Worm (Caenorhabditis elegans): ENCODE measurements around the gene B0250.18.

The B0250.18 gene

ce11 chrV:20417809-20418208, 42.9 kb downstream of the B0250.18 start (continued):
- TF ChIP-seq nhr-120 (GFP tag; IDR thresholded peaks at IDR 0.05) (no peak), T26A5.8 (tag; optimal IDR thresholded peaks at IDR 0.05) (no peak), aptf-2 (GFP tag; conservative IDR thresholded peaks at IDR 0.05) (no peak), F37B4.10 (GFP tag; IDR thresholded peaks at IDR 0.05) (no peak), B0019.2 (GFP tag; conservative IDR thresholded peaks at IDR 0.05) (no peak), madf-3 (GFP tag; IDR thresholded peaks at IDR 0.05) (no peak), T07F8.4 (tag; optimal IDR thresholded peaks at IDR 0.05) (no peak), attf-6 (GFP tag; IDR thresholded peaks at IDR 0.05) (no peak), ceh-40 (GFP tag; IDR thresholded peaks at IDR 0.05) (no peak), Y67H2A.10 (GFP tag; conservative IDR thresholded peaks at IDR 0.05) (no peak), mxl-1 (tag; optimal IDR thresholded peaks at IDR 0.05) (no peak), mcd-1 (GFP tag; IDR thresholded peaks at IDR 0.05) (no peak), ztf-26 (tag; optimal IDR thresholded peaks at IDR 0.05) (no peak), sea-2 (GFP tag; IDR thresholded peaks at IDR 0.05) (no peak), madf-6 (GFP tag; IDR thresholded peaks at IDR 0.05) (no peak), gei-17 (GFP tag; optimal IDR thresholded peaks at IDR 0.05) (no peak), F49E8.2 (tag; optimal IDR thresholded peaks at IDR 0.05; ENCODE audit: insufficient read depth) (no peak), tbp1 (GFP tag; optimal IDR thresholded peaks at IDR 0.05) (no peak), tlf-1 (GFP tag; optimal IDR thresholded peaks at IDR 0.05) (no peak), ztf-25 (GFP tag; IDR thresholded peaks at IDR 0.05) (no peak), pha-4 (tag; optimal IDR thresholded peaks at IDR 0.05) (no peak), lir-1 (GFP tag; conservative IDR thresholded peaks at IDR 0.05) (no peak), somi-1 (GFP tag; optimal IDR thresholded peaks at IDR 0.05) (peak; percentile 22), lsl-1 (GFP tag; optimal IDR thresholded peaks at IDR 0.05) (no peak), attf-5 (GFP tag; optimal IDR thresholded peaks at IDR 0.05) (peak; percentile 46), mel-28 (tag; optimal IDR thresholded peaks at IDR 0.05; ENCODE audit: borderline replicate concordance) (no peak), cebp-1 (GFP tag; IDR thresholded peaks at IDR 0.05) (no peak; the same call in 1 of the 2 replicates), cebp-1 (tag; optimal IDR thresholded peaks at IDR 0.05) (peak; percentile 82), Y53F4B.3 (GFP tag; IDR thresholded peaks at IDR 0.05) (no peak), K12H6.12 (tag; optimal IDR thresholded peaks at IDR 0.05) (peak; percentile 55), snpc-1.3 (tag; optimal IDR thresholded peaks at IDR 0.05; ENCODE audit: insufficient read depth) (no peak), Y95B8A.8 (GFP tag; IDR thresholded peaks at IDR 0.05) (no peak), F52B5.7 (tag; optimal IDR thresholded peaks at IDR 0.05) (no peak), ets-4 (GFP tag; optimal IDR thresholded peaks at IDR 0.05) (no peak), F10E7.11 (tag; optimal IDR thresholded peaks at IDR 0.05) (no peak), rec-8 (tag; optimal IDR thresholded peaks at IDR 0.05) (no peak), C06A6.2 (GFP tag; conservative IDR thresholded peaks at IDR 0.05) (no peak), zim-3 (tag; optimal IDR thresholded peaks at IDR 0.05) (no peak), fkh-3 (tag; optimal IDR thresholded peaks at IDR 0.05) (no peak), lin-54 (GFP tag; optimal IDR thresholded peaks at IDR 0.05) (no peak), hmg-1.2 (GFP tag; IDR thresholded peaks at IDR 0.05) (peak; percentile 12; the same call in 1 of the 2 replicates), lin-35 (GFP tag; optimal IDR thresholded peaks at IDR 0.05) (peak in 1 of 3 experiments; percentile 6), lag-1 (GFP tag; IDR thresholded peaks at IDR 0.05) (no peak), ceh-27 (GFP tag; optimal IDR thresholded peaks at IDR 0.05) (peak; percentile 60), ceh-58 (GFP tag; IDR thresholded peaks at IDR 0.05) (no peak), egl-44 (GFP tag; IDR thresholded peaks at IDR 0.05) (no peak), madf-10 (tag; optimal IDR thresholded peaks at IDR 0.05) (no peak), nhr-27 (tag; optimal IDR thresholded peaks at IDR 0.05) (no peak), K11D2.4 (GFP tag; IDR thresholded peaks at IDR 0.05) (no peak), tbx-9 (tag; optimal IDR thresholded peaks at IDR 0.05; ENCODE audit: borderline replicate concordance) (no peak)

Data from whole organism, young adult.